Fruit fly (Drosophila melanogaster): ENCODE measurements around the gene mex1.

The mex1 gene

DNA sequence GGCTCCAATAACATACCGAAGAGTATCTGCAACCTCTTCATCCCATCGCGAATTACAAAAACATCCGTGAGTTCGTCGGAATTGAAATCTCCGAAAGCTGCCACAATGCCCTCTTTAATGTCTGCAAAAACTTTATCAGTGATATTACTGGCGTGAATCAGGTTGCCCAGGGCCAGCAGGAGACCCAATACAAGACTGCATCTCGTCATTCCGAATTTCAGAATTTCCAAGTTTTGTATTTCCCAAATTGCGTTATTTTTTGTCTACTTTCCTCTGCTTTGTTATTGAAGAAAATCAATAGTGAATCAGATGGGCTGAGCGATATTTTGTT, 43.3 kb upstream of the mex1 start:
- TF ChIP-seq rn (GFP tag; IDR thresholded peaks at IDR 0.05) (no peak), EcR (GFP tag; optimal IDR thresholded peaks at IDR 0.05) (no peak), fd96Ca (GFP tag; IDR thresholded peaks at IDR 0.05) (no peak), CG17806 (tag; optimal IDR thresholded peaks at IDR 0.05) (no peak), CG15710 (tag; optimal IDR thresholded peaks at IDR 0.05) (no peak), CG9948 (tag; optimal IDR thresholded peaks at IDR 0.05) (no peak)

dm6 chr3L:15553993-15554644, 34.7 kb upstream of the mex1 start, which contains the start of gene AGO2:
TSS of gene AGO2 (plus strand) at chr3L:15554113.
- peak; percentile 94 for TF ChIP-seq Ets98B (GFP tag; IDR thresholded peaks at IDR 0.05)
- peak; percentile 25 for TF ChIP-seq CG15710 (tag; optimal IDR thresholded peaks at IDR 0.05)
- TF ChIP-seq D1 (tag; optimal IDR thresholded peaks at IDR 0.05) = peak; percentile 64
- TF ChIP-seq CG14655 (GFP tag; optimal IDR thresholded peaks at IDR 0.05) = peak; percentile 94
- peak; percentile 51 for TF ChIP-seq CG9948 (tag; optimal IDR thresholded peaks at IDR 0.05)
- no peak for TF ChIP-seq fd96Ca (GFP tag; IDR thresholded peaks at IDR 0.05)
- TF ChIP-seq CG12605 (GFP tag; IDR thresholded peaks at IDR 0.05) = peak; percentile 92
- peak; percentile 96 for TF ChIP-seq CG4496 (GFP tag; IDR thresholded peaks at IDR 0.05)
- peak; percentile 90 for TF ChIP-seq CG8301 (tag; optimal IDR thresholded peaks at IDR 0.05)
- peak; percentile 75 for TF ChIP-seq CG8159 (tag; optimal IDR thresholded peaks at IDR 0.05)
- no peak for TF ChIP-seq CG34367 (tag; optimal IDR thresholded peaks at IDR 0.05)
- peak; percentile 89 for TF ChIP-seq Pif1A (GFP tag; optimal IDR thresholded peaks at IDR 0.05)
- TF ChIP-seq CG10348 (GFP tag; IDR thresholded peaks at IDR 0.05) = no peak
- no peak for TF ChIP-seq CG17806 (tag; optimal IDR thresholded peaks at IDR 0.05)
- no peak for TF ChIP-seq CG13204 (GFP tag; optimal IDR thresholded peaks at IDR 0.05)
- no peak for TF ChIP-seq Pif1B (GFP tag; optimal IDR thresholded peaks at IDR 0.05)
- peak; percentile 99 for TF ChIP-seq gl (tag; optimal IDR thresholded peaks at IDR 0.05)
- peak; percentile 93 for TF ChIP-seq CG32121 (GFP tag; IDR thresholded peaks at IDR 0.05)
- peak; percentile 82 for TF ChIP-seq rn (GFP tag; IDR thresholded peaks at IDR 0.05)
- TF ChIP-seq Snoo (tag; optimal IDR thresholded peaks at IDR 0.05) = no peak
- TF ChIP-seq EcR (GFP tag; optimal IDR thresholded peaks at IDR 0.05) = peak; percentile 44

- no peak for TF ChIP-seq CG34367 (tag; optimal IDR thresholded peaks at IDR 0.05)
- no peak for TF ChIP-seq CG4496 (GFP tag; IDR thresholded peaks at IDR 0.05)
- TF ChIP-seq CG15710 (tag; optimal IDR thresholded peaks at IDR 0.05) = no peak
Observed at dm6 chr3L:15548843-15549242, 29.5 kb upstream of the mex1 start.

DNA sequence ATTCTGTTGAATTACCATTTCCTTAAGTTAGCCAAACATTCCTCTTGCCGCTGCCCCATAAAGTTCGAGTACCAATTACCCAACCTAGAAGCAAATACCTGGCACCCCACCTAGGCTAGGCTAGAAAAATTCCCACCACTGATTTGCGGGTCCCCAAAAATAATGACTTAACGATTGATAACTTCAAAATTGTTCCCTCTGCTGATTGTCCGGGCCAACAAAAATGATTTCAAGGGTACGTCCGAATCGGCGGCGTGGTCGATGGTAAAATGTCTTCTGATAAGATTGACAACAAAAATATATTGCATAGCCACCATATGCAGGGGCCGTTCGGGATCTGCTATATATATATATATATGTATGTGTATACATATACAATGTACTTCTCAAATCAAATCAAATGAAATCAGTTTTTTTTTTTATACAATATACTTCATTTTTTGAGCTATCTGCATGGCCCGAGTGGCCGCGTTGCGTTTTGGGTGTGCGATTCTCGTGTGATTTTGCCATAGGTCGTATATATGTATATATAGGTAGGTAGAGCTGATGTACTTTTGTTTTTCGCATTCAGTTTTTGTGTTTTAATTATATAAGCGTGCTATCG, 27.9 kb upstream of the mex1 start:
- no peak for TF ChIP-seq CG4496 (GFP tag; IDR thresholded peaks at IDR 0.05)
- TF ChIP-seq CG9948 (tag; optimal IDR thresholded peaks at IDR 0.05) = no peak
- TF ChIP-seq CG8301 (tag; optimal IDR thresholded peaks at IDR 0.05) = no peak
- no peak for TF ChIP-seq fd96Ca (GFP tag; IDR thresholded peaks at IDR 0.05)
- no peak for TF ChIP-seq CG34367 (tag; optimal IDR thresholded peaks at IDR 0.05)
- TF ChIP-seq Pif1A (GFP tag; optimal IDR thresholded peaks at IDR 0.05) = no peak
- no peak for TF ChIP-seq Pif1B (GFP tag; optimal IDR thresholded peaks at IDR 0.05)
- no peak for TF ChIP-seq CG8159 (tag; optimal IDR thresholded peaks at IDR 0.05)
- TF ChIP-seq CG17806 (tag; optimal IDR thresholded peaks at IDR 0.05) = no peak
- TF ChIP-seq CG12605 (GFP tag; IDR thresholded peaks at IDR 0.05) = no peak
- TF ChIP-seq CG15710 (tag; optimal IDR thresholded peaks at IDR 0.05) = no peak
- TF ChIP-seq CG14655 (GFP tag; optimal IDR thresholded peaks at IDR 0.05) = no peak
- TF ChIP-seq CG10348 (GFP tag; IDR thresholded peaks at IDR 0.05) = no peak
- no peak for TF ChIP-seq CG32121 (GFP tag; IDR thresholded peaks at IDR 0.05)

DNA sequence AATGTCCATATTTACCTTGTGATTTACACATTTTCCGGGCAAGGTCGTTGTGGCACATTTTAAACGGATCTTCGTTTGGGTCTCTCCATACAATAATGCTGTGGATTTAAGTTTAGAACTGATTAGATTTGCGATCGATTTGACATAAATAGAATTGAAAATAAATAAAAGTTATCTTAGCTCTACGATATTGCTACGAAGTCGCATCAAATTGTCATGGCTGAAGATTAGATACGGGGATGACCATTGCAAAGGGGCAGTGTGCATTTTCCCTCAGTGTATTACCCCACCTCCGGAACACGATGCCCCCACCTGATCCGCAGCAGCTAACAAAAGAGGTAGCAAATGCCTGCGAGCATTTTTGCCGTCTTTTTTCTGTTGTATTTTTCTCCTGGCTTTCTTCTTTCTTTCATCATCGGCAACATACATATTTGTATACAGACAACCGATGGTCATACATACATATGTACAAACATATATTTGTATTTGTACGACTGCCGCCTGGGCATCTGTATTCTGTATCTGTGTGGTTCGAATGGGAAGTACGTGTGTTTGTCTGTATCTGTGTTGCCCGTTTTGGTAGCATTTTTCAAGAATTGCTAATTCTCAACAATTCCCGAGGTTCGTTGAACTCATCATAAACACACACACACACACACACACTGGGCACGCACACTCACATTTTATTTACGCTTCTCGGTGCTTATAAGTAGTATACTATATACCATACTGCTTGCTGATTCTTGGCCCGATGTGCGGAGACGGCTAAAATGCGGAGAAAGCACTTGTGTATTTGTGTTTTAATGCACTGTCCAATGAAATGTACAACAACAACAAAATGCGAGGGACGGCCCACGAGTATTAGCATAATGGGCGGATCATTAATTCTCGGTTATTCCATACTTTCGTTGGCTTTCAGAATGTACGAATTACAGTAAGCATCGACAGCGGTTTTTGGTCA, 25.3 kb upstream of the mex1 start:
- no peak for TF ChIP-seq CG15710 (tag; optimal IDR thresholded peaks at IDR 0.05)
- no peak for TF ChIP-seq rn (GFP tag; IDR thresholded peaks at IDR 0.05)
- peak; percentile 20 for TF ChIP-seq Pif1A (GFP tag; optimal IDR thresholded peaks at IDR 0.05)
- TF ChIP-seq CG14655 (GFP tag; optimal IDR thresholded peaks at IDR 0.05) = peak; percentile 60
- peak; percentile 24 for TF ChIP-seq Snoo (tag; optimal IDR thresholded peaks at IDR 0.05)
- peak; percentile 15; the same call in 1 of the 3 replicates for TF ChIP-seq CG4496 (GFP tag; IDR thresholded peaks at IDR 0.05)
- no peak for TF ChIP-seq CG32121 (GFP tag; IDR thresholded peaks at IDR 0.05)
- TF ChIP-seq Ets98B (GFP tag; IDR thresholded peaks at IDR 0.05) = peak; percentile 11; the same call in 1 of the 2 replicates
- TF ChIP-seq CG8301 (tag; optimal IDR thresholded peaks at IDR 0.05) = peak; percentile 44
- peak; percentile 72 for TF ChIP-seq EcR (GFP tag; optimal IDR thresholded peaks at IDR 0.05)

- TF ChIP-seq EcR (GFP tag; optimal IDR thresholded peaks at IDR 0.05) = no peak
- TF ChIP-seq CG13204 (GFP tag; optimal IDR thresholded peaks at IDR 0.05) = no peak
- no peak for TF ChIP-seq gl (tag; optimal IDR thresholded peaks at IDR 0.05)
- no peak for TF ChIP-seq CG14655 (GFP tag; optimal IDR thresholded peaks at IDR 0.05)
- no peak for TF ChIP-seq D1 (tag; optimal IDR thresholded peaks at IDR 0.05)
- TF ChIP-seq CG8301 (tag; optimal IDR thresholded peaks at IDR 0.05) = no peak
- no peak for TF ChIP-seq rn (GFP tag; IDR thresholded peaks at IDR 0.05)
- TF ChIP-seq CG15710 (tag; optimal IDR thresholded peaks at IDR 0.05) = no peak
- no peak for TF ChIP-seq CG8159 (tag; optimal IDR thresholded peaks at IDR 0.05)
- no peak for TF ChIP-seq Ets98B (GFP tag; IDR thresholded peaks at IDR 0.05)
- TF ChIP-seq Pif1B (GFP tag; optimal IDR thresholded peaks at IDR 0.05) = no peak
Observed at dm6 chr3L:15543467-15543866, 24.1 kb upstream of the mex1 start.

Data from whole organism, pupa.